Worm (Caenorhabditis elegans) whole organism, late embryonic: ENCODE measurements around the gene R09F10.8.

Source experiments
- hlh-6 ChIP-seq: sonication (generic microtip); optimal IDR thresholded peaks from 2 replicates; lab custom pipeline; 2016; ENCODE audit warnings: missing genotype, missing genetic modification characterization, missing compliant biosample characterization
- tbx-7 ChIP-seq: sonication (generic microtip); optimal IDR thresholded peaks from 2 replicates; lab custom pipeline; 2016; ENCODE audit warnings: missing genotype, missing genetic modification characterization, missing compliant biosample characterization

DNA sequence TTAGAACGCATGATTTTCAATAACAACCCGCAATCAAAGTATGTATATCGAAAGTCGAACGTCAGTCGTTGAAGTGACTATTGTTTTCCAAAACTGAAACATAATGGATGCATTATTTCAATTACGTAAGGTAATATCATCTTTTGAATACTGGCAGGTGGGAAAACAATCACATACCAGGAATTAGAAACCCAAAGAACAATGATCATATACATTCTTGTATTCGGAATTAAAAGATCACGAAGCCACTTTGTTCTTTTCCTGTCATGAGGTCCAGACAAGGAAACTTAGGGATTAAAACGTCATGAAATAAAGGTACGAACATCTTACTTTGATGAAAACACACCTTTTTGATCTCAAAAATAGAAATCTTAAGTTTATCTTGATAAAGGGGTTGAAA lies 36.1 kb upstream of the R09F10.8 start:
- TF ChIP-seq tbx-7 (tag; lab: Kevin White, UChicago) (no peak), hlh-6 (tag; lab: Kevin White, UChicago) (no peak)
